Worm (Caenorhabditis elegans) whole organism, early embryonic: ENCODE data around the gene Y47D3B.3.
A peak's percentile ranks its signal among the peaks of the same experiment; 100 is the strongest.

ENCODE experiments used
- B0310.2 ChIP-seq: sonication (generic microtip); optimal IDR thresholded peaks from 2 replicates; lab custom pipeline; 2016; ENCODE audit warnings: mild to moderate bottlenecking, missing genetic modification characterization, missing compliant biosample characterization
- F13C5.2 ChIP-seq: sonication (generic microtip); optimal IDR thresholded peaks from 2 replicates; lab custom pipeline; 2017; ENCODE audit warnings: mild to moderate bottlenecking, missing genetic modification characterization, inconsistent platforms, missing compliant biosample characterization
- aly-1 ChIP-seq: sonication (generic microtip); optimal IDR thresholded peaks from 2 replicates; lab custom pipeline; 2016; ENCODE audit warnings: missing genetic modification characterization, missing compliant biosample characterization
- ama-1 ChIP-seq: fragments of 150-350 bp; optimal IDR thresholded peaks from 2 replicates; lab custom pipeline; 2014
- ceh-13 ChIP-seq: fragments of 200-800 bp; sonication (Bioruptor generic); optimal IDR thresholded peaks from 2 replicates; lab custom pipeline; 2018; ENCODE audit warnings: mild to moderate bottlenecking, missing genetic modification characterization, missing compliant biosample characterization
- ceh-36 ChIP-seq: sonication (generic microtip); optimal IDR thresholded peaks from 2 replicates; lab custom pipeline; 2016; ENCODE audit warnings: missing genetic modification characterization, inconsistent platforms, missing compliant biosample characterization
- ets-7 ChIP-seq: sonication (generic microtip); optimal IDR thresholded peaks from 2 replicates; lab custom pipeline; 2016; ENCODE audit warnings: missing genotype, missing genetic modification characterization, missing compliant biosample characterization
- flt-1 ChIP-seq: fragments of 200-800 bp; sonication (Bioruptor generic); IDR thresholded peaks from 2 replicates; pipeline ENCODE4 v1.3.6; 2022; ENCODE audit warnings: missing genetic modification characterization, missing compliant biosample characterization
- hmbx-1 ChIP-seq: sonication (generic microtip); optimal IDR thresholded peaks from 2 replicates; lab custom pipeline; 2016; ENCODE audit warnings: mild to moderate bottlenecking, missing genetic modification characterization, missing compliant biosample characterization
- hmg-4 ChIP-seq: fragments of 200-800 bp; sonication (Bioruptor generic); optimal IDR thresholded peaks from 2 replicates; lab custom pipeline; 2018; ENCODE audit warnings: mild to moderate bottlenecking, missing genetic modification characterization, missing compliant biosample characterization
- hnd-1 ChIP-seq: sonication (generic microtip); optimal IDR thresholded peaks from 2 replicates; lab custom pipeline; 2016; ENCODE audit warnings: missing genetic modification characterization, missing compliant biosample characterization
- pes-1 ChIP-seq: fragments of 200-800 bp; sonication (Bioruptor generic); IDR thresholded peaks from 2 replicates; pipeline ENCODE4 v1.3.6; 2022; ENCODE audit warnings: missing genetic modification reagents, missing genetic modification characterization, missing compliant biosample characterization
- scrt-1 ChIP-seq: fragments of 200-800 bp; sonication (Bioruptor generic); IDR thresholded peaks from 2 replicates; pipeline ENCODE4 v1.3.6; 2022; ENCODE audit warnings: missing genetic modification characterization, missing compliant biosample characterization
- sea-1 ChIP-seq: fragments of 200-800 bp; sonication (Bioruptor generic); conservative IDR thresholded peaks from 2 replicates; pipeline ENCODE4 v1.3.6; 2022; ENCODE audit warnings: missing genetic modification characterization, missing compliant biosample characterization
- tbx-11 ChIP-seq: fragments of 200-800 bp; sonication (Bioruptor generic); IDR thresholded peaks from 2 replicates; pipeline ENCODE4 v1.3.6; 2022; ENCODE audit warnings: missing genetic modification characterization, missing compliant biosample characterization
- tbx-37 ChIP-seq: fragments of 200-800 bp; sonication (Bioruptor generic); conservative IDR thresholded peaks from 2 replicates; pipeline ENCODE4 v1.3.6; 2022; ENCODE audit warnings: missing genetic modification reagents, missing genetic modification characterization, missing compliant biosample characterization
- tra-4 ChIP-seq: sonication (generic microtip); optimal IDR thresholded peaks from 2 replicates; lab custom pipeline; 2017; ENCODE audit warnings: missing genetic modification characterization, missing compliant biosample characterization

Gene Y47D3B.3

DNA sequence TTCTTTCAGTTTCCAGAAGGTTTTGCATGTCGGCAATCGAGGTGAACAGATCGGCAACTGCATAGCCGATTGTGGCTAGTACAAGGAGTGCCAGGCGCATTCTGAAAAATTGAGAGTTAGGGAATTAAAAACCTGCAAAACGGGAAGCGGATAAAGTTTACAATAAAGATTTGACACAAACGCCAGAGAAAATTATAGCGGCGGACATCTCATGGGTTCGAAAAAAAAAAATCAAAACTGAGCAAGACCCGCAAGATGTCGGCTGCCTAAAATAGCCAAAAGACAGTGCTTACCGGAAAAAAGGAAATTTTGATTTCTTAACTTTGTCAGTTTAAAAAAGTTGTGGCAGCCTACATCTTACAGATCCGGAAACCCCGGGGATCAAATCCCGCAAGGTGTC is 19.7 kb upstream of the Y47D3B.3 start, which contains the start of gene dpy-18:
Gene dpy-18, minus strand, starts transcription at position 101 of the 400 bp plus-strand sequence.
- TF ChIP-seq F13C5.2 (no peak), tbx-11 (no peak), ama-1 (lab: Kevin White, UChicago) (no peak), hmbx-1 (no peak), tbx-37 (GFP tag; lab: Robert Waterston, UW) (no peak), hnd-1 (no peak), flt-1 (GFP tag; lab: Robert Waterston, UW) (no peak), ceh-13 (GFP tag; lab: Kevin White, UChicago) (no peak)

ce11 chrIII:11378450-11378849 is 19.1 kb upstream of the Y47D3B.3 start:
- TF ChIP-seq hnd-1 (no peak), tra-4 (tag; lab: Kevin White, UChicago) (no peak), tbx-37 (GFP tag; lab: Robert Waterston, UW) (no peak), hmbx-1 (no peak), hmg-4 (no peak), ets-7 (no peak), ama-1 (lab: Kevin White, UChicago) (no peak), flt-1 (GFP tag; lab: Robert Waterston, UW) (no peak), scrt-1 (GFP tag; lab: Robert Waterston, UW) (no peak), pes-1 (GFP tag; lab: Robert Waterston, UW) (no peak), tbx-11 (no peak), F13C5.2 (no peak), ceh-36 (tag; lab: Kevin White, UChicago) (no peak), ceh-13 (GFP tag; lab: Kevin White, UChicago) (no peak), aly-1 (tag; lab: Kevin White, UChicago) (no peak), sea-1 (GFP tag; lab: Robert Waterston, UW) (no peak), B0310.2 (tag; lab: Kevin White, UChicago) (no peak)

DNA sequence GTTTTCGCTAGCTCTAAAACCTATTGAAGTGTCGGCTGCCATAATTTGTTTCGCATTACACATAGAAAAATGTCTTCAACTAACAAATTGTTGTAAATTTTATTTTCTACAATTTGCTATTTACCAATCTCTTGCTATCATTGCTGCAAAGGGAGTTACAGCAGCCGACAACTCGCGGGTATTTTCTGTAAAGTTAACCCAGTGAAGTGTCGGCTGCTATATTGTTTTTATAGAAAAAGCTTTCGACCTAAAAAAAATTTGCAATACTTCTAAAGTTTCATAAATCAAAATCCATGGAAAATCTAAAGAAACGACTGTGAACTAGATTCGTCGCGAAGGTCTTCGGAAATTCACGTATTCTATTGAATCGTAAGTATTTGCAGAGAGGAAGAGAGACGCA is 18.7 kb upstream of the Y47D3B.3 start:
- no peak for TF ChIP-seq hnd-1
- TF ChIP-seq ama-1 (lab: Kevin White, UChicago): no peak
- no peak for TF ChIP-seq B0310.2 (tag; lab: Kevin White, UChicago)
- TF ChIP-seq hmbx-1: no peak
- no peak for TF ChIP-seq scrt-1 (GFP tag; lab: Robert Waterston, UW)
- TF ChIP-seq sea-1 (GFP tag; lab: Robert Waterston, UW): no peak
- TF ChIP-seq tbx-11: no peak
- TF ChIP-seq hmg-4: no peak
- TF ChIP-seq aly-1 (tag; lab: Kevin White, UChicago): no peak
- TF ChIP-seq ets-7: no peak
- no peak for TF ChIP-seq F13C5.2

- no peak for TF ChIP-seq B0310.2 (tag; lab: Kevin White, UChicago)
- TF ChIP-seq tbx-11: no peak
- no peak for TF ChIP-seq flt-1 (GFP tag; lab: Robert Waterston, UW)
- no peak for TF ChIP-seq ets-7
- no peak for TF ChIP-seq tbx-37 (GFP tag; lab: Robert Waterston, UW)
- no peak for TF ChIP-seq hnd-1
Observed at ce11 chrIII:11380555-11380954, 17.0 kb upstream of the Y47D3B.3 start.

ce11 chrIII:11381922-11382321 is 15.7 kb upstream of the Y47D3B.3 start, which contains the start of gene subs-4:
Gene subs-4, plus strand, starts transcription at chrIII:11382222.
- TF ChIP-seq sea-1 (GFP tag; lab: Robert Waterston, UW): no peak
- TF ChIP-seq hmbx-1: no peak
- TF ChIP-seq hmg-4: no peak
- TF ChIP-seq ceh-13 (GFP tag; lab: Kevin White, UChicago): no peak
- no peak for TF ChIP-seq tbx-37 (GFP tag; lab: Robert Waterston, UW)
- no peak for TF ChIP-seq ets-7
- no peak for TF ChIP-seq pes-1 (GFP tag; lab: Robert Waterston, UW)
- TF ChIP-seq ama-1 (lab: Kevin White, UChicago): no peak
- TF ChIP-seq ceh-36 (tag; lab: Kevin White, UChicago): no peak
- TF ChIP-seq B0310.2 (tag; lab: Kevin White, UChicago): no peak
- TF ChIP-seq hnd-1: no peak
- TF ChIP-seq F13C5.2: no peak
- TF ChIP-seq tra-4 (tag; lab: Kevin White, UChicago): no peak
- TF ChIP-seq tbx-11: no peak
- TF ChIP-seq flt-1 (GFP tag; lab: Robert Waterston, UW): no peak

ce11 chrIII:11389384-11389783 is 8.2 kb upstream of the Y47D3B.3 start:
- TF ChIP-seq ceh-36 (tag; lab: Kevin White, UChicago) (no peak), sea-1 (GFP tag; lab: Robert Waterston, UW) (0 out of 2 replicates have a peak, but pooled peaks have one; percentile 19), hnd-1 (no peak), ceh-13 (GFP tag; lab: Kevin White, UChicago) (no peak), B0310.2 (tag; lab: Kevin White, UChicago) (no peak)

- TF ChIP-seq flt-1 (GFP tag; lab: Robert Waterston, UW): no peak
- no peak for TF ChIP-seq hmbx-1
- no peak for TF ChIP-seq aly-1 (tag; lab: Kevin White, UChicago)
- no peak for TF ChIP-seq tbx-37 (GFP tag; lab: Robert Waterston, UW)
- no peak for TF ChIP-seq pes-1 (GFP tag; lab: Robert Waterston, UW)
- TF ChIP-seq ets-7: no peak
- TF ChIP-seq scrt-1 (GFP tag; lab: Robert Waterston, UW): no peak
Observed at ce11 chrIII:11390832-11391231, 6.8 kb upstream of the Y47D3B.3 start.

ce11 chrIII:11391601-11392520 is 5.7 kb upstream of the Y47D3B.3 start:
- peak; percentile 20 for TF ChIP-seq ceh-36 (tag; lab: Kevin White, UChicago)
- no peak for TF ChIP-seq ama-1 (lab: Kevin White, UChicago)
- TF ChIP-seq hmg-4: no peak
- no peak for TF ChIP-seq ets-7
- TF ChIP-seq aly-1 (tag; lab: Kevin White, UChicago): no peak
- no peak for TF ChIP-seq sea-1 (GFP tag; lab: Robert Waterston, UW)
- no peak for TF ChIP-seq ceh-13 (GFP tag; lab: Kevin White, UChicago)
- no peak for TF ChIP-seq hnd-1
- TF ChIP-seq tbx-37 (GFP tag; lab: Robert Waterston, UW): no peak
